Fruit fly (Drosophila melanogaster) whole organism, embryonic: ENCODE data around the gene CenB1A.

ENCODE experiments used
- Atf3 ChIP-seq: fragments of 200-800 bp; sonication (Bioruptor generic); optimal IDR thresholded peaks from 3 replicates; lab custom pipeline; 2016; ENCODE audit warnings: missing biosample characterization, missing genetic modification characterization
- Bteb2 ChIP-seq: fragments of 200-800 bp; sonication (Bioruptor generic); optimal IDR thresholded peaks from 2 replicates; lab custom pipeline; 2016; ENCODE audit warnings: missing biosample characterization, missing genetic modification characterization
- CG1024 ChIP-seq: fragments of 200-800 bp; sonication (Bioruptor generic); IDR thresholded peaks from 2 replicates; pipeline ENCODE4 v1.3.6; 2022; ENCODE audit warnings: missing biosample characterization, missing genetic modification characterization
- CG10543 ChIP-seq: fragments of 200-800 bp; sonication (Bioruptor generic); optimal IDR thresholded peaks from 3 replicates; lab custom pipeline; 2017; ENCODE audit warnings: missing biosample characterization, mild to moderate bottlenecking, missing genetic modification characterization, moderate library complexity
- CG12155 ChIP-seq: fragments of 200-800 bp; sonication (Bioruptor generic); optimal IDR thresholded peaks from 3 replicates; lab custom pipeline; 2016; ENCODE audit warnings: missing biosample characterization, missing genetic modification characterization
- CG13287 ChIP-seq: fragments of 200-800 bp; sonication (Bioruptor generic); IDR thresholded peaks from 2 replicates; pipeline ENCODE4 v1.3.6; 2022; ENCODE audit warnings: missing biosample characterization, missing genetic modification characterization; ENCODE audit not compliant: partially characterized antibody
- CG13624 ChIP-seq: fragments of 200-800 bp; sonication (Bioruptor generic); optimal IDR thresholded peaks from 2 replicates; lab custom pipeline; 2016; ENCODE audit warnings: missing biosample characterization, missing genetic modification characterization
- CG13894 ChIP-seq: fragments of 200-800 bp; sonication (Bioruptor generic); optimal IDR thresholded peaks from 3 replicates; lab custom pipeline; 2018; ENCODE audit warnings: missing biosample characterization, mild to moderate bottlenecking, missing genetic modification characterization, moderate library complexity
- CG15479 ChIP-seq: fragments of 200-800 bp; sonication (Bioruptor generic); optimal IDR thresholded peaks from 3 replicates; lab custom pipeline; 2019; ENCODE audit warnings: missing biosample characterization, mild to moderate bottlenecking, missing genetic modification characterization, moderate library complexity
- CG15601 ChIP-seq: fragments of 200-800 bp; sonication (Bioruptor generic); optimal IDR thresholded peaks from 3 replicates; lab custom pipeline; 2019; ENCODE audit warnings: missing biosample characterization, mild to moderate bottlenecking, missing genetic modification characterization, moderate library complexity
- CG17361 ChIP-seq: fragments of 200-800 bp; sonication (Bioruptor generic); IDR thresholded peaks from 3 replicates; pipeline ENCODE4 v1.3.6; 2022; ENCODE audit warnings: missing biosample characterization, missing genetic modification characterization
- CG17912 ChIP-seq: fragments of 200-800 bp; sonication (Bioruptor generic); optimal IDR thresholded peaks from 2 replicates; lab custom pipeline; 2018; ENCODE audit warnings: missing biosample characterization, mild to moderate bottlenecking, missing genetic modification characterization
- CG31388 ChIP-seq: fragments of 200-800 bp; sonication (Bioruptor generic); optimal IDR thresholded peaks from 2 replicates; lab custom pipeline; 2016; ENCODE audit warnings: missing biosample characterization, missing genetic modification characterization
- CG3407 ChIP-seq: fragments of 200-800 bp; sonication (Bioruptor generic); optimal IDR thresholded peaks from 2 replicates; lab custom pipeline; 2018; ENCODE audit warnings: missing biosample characterization, mild to moderate bottlenecking, missing genetic modification characterization
- CG5180 ChIP-seq: fragments of 200-800 bp; sonication (Bioruptor generic); optimal IDR thresholded peaks from 3 replicates; lab custom pipeline; 2017; ENCODE audit warnings: missing biosample characterization, missing genetic modification characterization, mild to moderate bottlenecking, moderate library complexity, missing genetic modification reagents
- CG9727 ChIP-seq: fragments of 200-800 bp; sonication (Bioruptor generic); optimal IDR thresholded peaks from 3 replicates; lab custom pipeline; 2017; ENCODE audit warnings: missing biosample characterization, mild to moderate bottlenecking, missing genetic modification characterization
- CkIIα-i1 ChIP-seq: fragments of 200-800 bp; sonication (Bioruptor generic); IDR thresholded peaks from 2 replicates; pipeline ENCODE4 v1.3.6; 2022; ENCODE audit warnings: missing biosample characterization, missing genetic modification characterization
- D ChIP-seq, 2 experiments: fragments of 200-800 bp in 1 of 2; fragments of >200 bp in 1 of 2; sonication (Bioruptor generic) in 1 of 2; optimal IDR thresholded peaks; 2 replicates in 1 of 2; 3 replicates in 1 of 2; lab custom pipeline; 2017; ENCODE audit warnings: mild to moderate bottlenecking in 1 of 2, missing biosample characterization in 1 of 2, missing genetic modification characterization in 1 of 2, missing genetic modification reagents in 1 of 2
- Dbx ChIP-seq: fragments of 200-800 bp; sonication (Bioruptor generic); IDR thresholded peaks from 3 replicates; pipeline ENCODE4 v1.3.6; 2022; ENCODE audit warnings: missing biosample characterization, missing genetic modification characterization
- Deaf1 ChIP-seq: fragments of 200-800 bp; optimal IDR thresholded peaks from 3 replicates; lab custom pipeline; 2019; ENCODE audit warnings: missing biosample characterization, mild to moderate bottlenecking, missing genetic modification characterization, moderate library complexity
- Dfd ChIP-seq, 2 experiments: fragments of >200 bp; optimal IDR thresholded peaks; 2 replicates each; lab custom pipeline; 2017; ENCODE audit warnings: missing biosample characterization in 2 of 2, missing genetic modification characterization in 2 of 2
- ERR ChIP-seq: fragments of 200-800 bp; sonication (Bioruptor generic); optimal IDR thresholded peaks from 2 replicates; lab custom pipeline; 2016; ENCODE audit warnings: missing biosample characterization, missing genetic modification characterization
- HLHmδ ChIP-seq: fragments of 200-800 bp; sonication (Bioruptor generic); optimal IDR thresholded peaks from 2 replicates; lab custom pipeline; 2018; ENCODE audit warnings: missing biosample characterization, mild to moderate bottlenecking, missing genetic modification characterization, moderate library complexity
- Med ChIP-seq: fragments of 200-800 bp; sonication (Bioruptor generic); peaks from one replicate; lab custom pipeline; 2016; ENCODE audit warnings: missing biosample characterization, missing genetic modification characterization, mild to moderate bottlenecking, inconsistent platforms, moderate library complexity
- Meics ChIP-seq: fragments of 200-800 bp; sonication (Bioruptor generic); optimal IDR thresholded peaks from 2 replicates; lab custom pipeline; 2017; ENCODE audit warnings: missing biosample characterization, mild to moderate bottlenecking, missing genetic modification characterization
- Nf-YC ChIP-seq: fragments of 200-800 bp; optimal IDR thresholded peaks from 3 replicates; lab custom pipeline; 2019; ENCODE audit warnings: missing biosample characterization, mild to moderate bottlenecking, missing genetic modification characterization, moderate library complexity
- PHDP ChIP-seq: fragments of 200-800 bp; sonication (Bioruptor generic); optimal IDR thresholded peaks from 3 replicates; lab custom pipeline; 2018; ENCODE audit warnings: missing biosample characterization, mild to moderate bottlenecking, missing genetic modification characterization, moderate library complexity
- Rfx ChIP-seq: fragments of 200-800 bp; sonication (Bioruptor generic); IDR thresholded peaks from 2 replicates; pipeline ENCODE4 v1.3.6; 2022; ENCODE audit warnings: missing biosample characterization, missing genetic modification characterization
- Sox102F ChIP-seq: fragments of 200-800 bp; sonication (Bioruptor generic); optimal IDR thresholded peaks from 2 replicates; lab custom pipeline; 2018; ENCODE audit warnings: missing biosample characterization, mild to moderate bottlenecking, missing genetic modification characterization, moderate library complexity
- Xrp1 ChIP-seq: fragments of 200-800 bp; sonication (Bioruptor generic); IDR thresholded peaks from 2 replicates; pipeline ENCODE4 v1.3.6; 2022; ENCODE audit warnings: missing biosample characterization, missing genetic modification characterization
- ab ChIP-seq: fragments of 200-800 bp; sonication (Bioruptor generic); optimal IDR thresholded peaks from 2 replicates; lab custom pipeline; 2016; ENCODE audit warnings: missing biosample characterization, missing genetic modification characterization
- fd3F ChIP-seq: fragments of 200-800 bp; sonication (Bioruptor generic); optimal IDR thresholded peaks from 2 replicates; lab custom pipeline; 2018; ENCODE audit warnings: missing biosample characterization, mild to moderate bottlenecking, missing genetic modification characterization, moderate library complexity
- fd64A ChIP-seq: fragments of 200-800 bp; sonication (Bioruptor generic); optimal IDR thresholded peaks from 3 replicates; lab custom pipeline; 2018; ENCODE audit warnings: missing biosample characterization, mild to moderate bottlenecking, missing genetic modification characterization
- jumu ChIP-seq: fragments of 200-800 bp; sonication (Bioruptor generic); optimal IDR thresholded peaks from 3 replicates; lab custom pipeline; 2016; ENCODE audit warnings: missing biosample characterization, missing genetic modification characterization
- lab ChIP-seq: fragments of 200-800 bp; sonication (Bioruptor generic); optimal IDR thresholded peaks from 3 replicates; lab custom pipeline; 2017; ENCODE audit warnings: missing biosample characterization, missing genetic modification characterization, mild to moderate bottlenecking, moderate library complexity, missing genetic modification reagents
- lola ChIP-seq, 3 experiments: fragments of >200 bp in 2 of 3; fragments of 200-800 bp in 1 of 3; sonication (Bioruptor generic) in 1 of 3; optimal IDR thresholded peaks; 2 replicates each; lab custom pipeline; 2017 to 2019; ENCODE audit warnings: missing biosample characterization in 3 of 3, missing genetic modification characterization in 3 of 3, mild to moderate bottlenecking in 1 of 3, moderate library complexity in 1 of 3
- mam ChIP-seq: fragments of 200-800 bp; sonication (Bioruptor generic); optimal IDR thresholded peaks from 3 replicates; lab custom pipeline; 2016; ENCODE audit warnings: missing biosample characterization, missing genetic modification characterization
- mirr ChIP-seq: fragments of 200-800 bp; sonication (Bioruptor generic); optimal IDR thresholded peaks from 3 replicates; lab custom pipeline; 2018; ENCODE audit warnings: missing biosample characterization, mild to moderate bottlenecking, missing genetic modification characterization
- oc ChIP-seq: fragments of 200-800 bp; sonication (Bioruptor generic); optimal IDR thresholded peaks from 2 replicates; lab custom pipeline; 2018; ENCODE audit warnings: missing biosample characterization, mild to moderate bottlenecking, missing genetic modification characterization, moderate library complexity
- pan ChIP-seq, 4 experiments: fragments of >200 bp in 3 of 4; fragments of 200-800 bp in 1 of 4; sonication (Bioruptor generic) in 1 of 4; optimal IDR thresholded peaks in 3 of 4; IDR thresholded peaks in 1 of 4; 2 replicates each; pipeline versions ENCODE4 v1.3.6 to Lab custom; 2017 to 2022; ENCODE audit warnings: missing biosample characterization in 2 of 4, missing genetic modification characterization in 2 of 4, mixed read lengths in 1 of 4
- sc ChIP-seq, 3 experiments: fragments of >200 bp in 2 of 3; fragments of 200-800 bp in 1 of 3; sonication (Bioruptor generic) in 1 of 3; optimal IDR thresholded peaks; 2 replicates in 2 of 3; 3 replicates in 1 of 3; lab custom pipeline; 2017; ENCODE audit warnings: mild to moderate bottlenecking in 1 of 3, missing biosample characterization in 1 of 3, missing genetic modification characterization in 1 of 3, missing genetic modification reagents in 1 of 3
- stc ChIP-seq: fragments of 200-800 bp; sonication (Bioruptor generic); IDR thresholded peaks from 2 replicates; pipeline ENCODE4 v1.3.6; 2022; ENCODE audit warnings: missing biosample characterization, missing genetic modification characterization
- tll ChIP-seq, 2 experiments: fragments of 200-800 bp in 1 of 2; fragments of >200 bp in 1 of 2; sonication (Bioruptor generic) in 1 of 2; optimal IDR thresholded peaks; 2 replicates each; lab custom pipeline; 2017 to 2019; ENCODE audit warnings: missing biosample characterization in 2 of 2, missing genetic modification characterization in 2 of 2, mild to moderate bottlenecking in 1 of 2, moderate library complexity in 1 of 2
- vfl ChIP-seq: fragments of 200-800 bp; sonication (Bioruptor generic); optimal IDR thresholded peaks from 2 replicates; lab custom pipeline; 2016; ENCODE audit warnings: missing biosample characterization, missing genetic modification characterization
- wdn ChIP-seq: fragments of 200-800 bp; sonication (Bioruptor generic); IDR thresholded peaks from 2 replicates; pipeline ENCODE4 v1.3.6; 2022; ENCODE audit warnings: missing biosample characterization, missing genetic modification characterization
- zen ChIP-seq: fragments of 200-800 bp; sonication (Bioruptor generic); optimal IDR thresholded peaks from 3 replicates; lab custom pipeline; 2018; ENCODE audit warnings: missing biosample characterization, mild to moderate bottlenecking, missing genetic modification characterization, moderate library complexity
- zfh1 ChIP-seq: fragments of 200-800 bp; sonication (Bioruptor generic); IDR thresholded peaks from 3 replicates; pipeline ENCODE4 v1.3.6; 2022; ENCODE audit warnings: missing biosample characterization, missing genetic modification characterization

The CenB1A gene

dm6 chr3R:23156865-23157515, 38.8 kb downstream of the CenB1A start (continued):
- TF ChIP-seq mirr (GFP tag; lab: Kevin White, UChicago) (peak; percentile 69), CG13287 (GFP tag; lab: Robert Waterston, UW) (peak; percentile 6; the same call in 1 of the 2 replicates), Dfd (GFP tag; optimal IDR thresholded peaks at IDR 0.05; lab: Kevin White, UChicago) (no peak), Nf-YC (peak; percentile 32), CG9727 (GFP tag; lab: Kevin White, UChicago) (peak; percentile 10), mam (no peak), CG12155 (no peak), CG10543 (GFP tag; lab: Kevin White, UChicago) (peak; percentile 93), CG13624 (GFP tag; lab: Kevin White, UChicago) (peak; percentile 97), Dbx (GFP tag; lab: Robert Waterston, UW) (no peak), CG17361 (no peak; the same call in 2 of the 3 replicates), CG15601 (tag; lab: Kevin White, UChicago) (no peak), lab (GFP tag; lab: Kevin White, UChicago) (peak; percentile 23), ERR (GFP tag; lab: Kevin White, UChicago) (no peak), jumu (no peak), zen (tag; lab: Kevin White, UChicago) (peak; percentile 2), ab (no peak), CG15479 (GFP tag; lab: Kevin White, UChicago) (peak; percentile 98), vfl (GFP tag; lab: Kevin White, UChicago) (no peak), Atf3 (GFP tag; lab: Kevin White, UChicago) (peak; percentile 5), oc (tag; lab: Kevin White, UChicago) (peak; percentile 4), CG5180 (peak; percentile 42), wdn (GFP tag; lab: Robert Waterston, UW) (0 out of 2 replicates have a peak, but pooled peaks have one; percentile 29), lola (GFP tag; optimal IDR thresholded peaks at IDR 0.05; lab: Kevin White, UChicago) (peak in 1 of 3 experiments; percentile 66), CG1024 (GFP tag; lab: Robert Waterston, UW) (no peak), CG17912 (peak; percentile 22), CG31388 (GFP tag; lab: Kevin White, UChicago) (no peak), CkIIα-i1 (GFP tag; lab: Robert Waterston, UW) (no peak), zfh1 (GFP tag; lab: Robert Waterston, UW) (no peak), sc (optimal IDR thresholded peaks at IDR 0.05; lab: Kevin White, UChicago) (no peak), sc (GFP tag; optimal IDR thresholded peaks at IDR 0.05; lab: Kevin White, UChicago) (no peak), fd3F (no peak), Meics (GFP tag; lab: Kevin White, UChicago) (peak; percentile 9), fd64A (GFP tag; lab: Kevin White, UChicago) (peak; percentile 44), pan (optimal IDR thresholded peaks at IDR 0.05; lab: Kevin White, UChicago) (no peak), pan (GFP tag; optimal IDR thresholded peaks at IDR 0.05 in 1 of 2, IDR thresholded peaks at IDR 0.05 in 1 of 2) (no peak), stc (GFP tag; lab: Robert Waterston, UW) (no peak), Bteb2 (GFP tag; lab: Kevin White, UChicago) (no peak), Sox102F (GFP tag; lab: Kevin White, UChicago) (no peak), Rfx (peak; percentile 40; the same call in 1 of the 2 replicates), CG3407 (peak; percentile 6), HLHmδ (GFP tag; lab: Kevin White, UChicago) (peak; percentile 45), D (optimal IDR thresholded peaks at IDR 0.05; lab: Kevin White, UChicago) (no peak), D (GFP tag; optimal IDR thresholded peaks at IDR 0.05; lab: Kevin White, UChicago) (no peak), Xrp1 (GFP tag; lab: Robert Waterston, UW) (peak; percentile 41; the same call in 1 of the 2 replicates), Med (GFP tag; lab: Kevin White, UChicago) (peak; percentile 54), tll (GFP tag; optimal IDR thresholded peaks at IDR 0.05; lab: Kevin White, UChicago) (peak in 1 of 2 experiments; percentile 71), Deaf1 (peak; percentile 21), CG13894 (tag; lab: Kevin White, UChicago) (no peak), PHDP (tag; lab: Kevin White, UChicago) (peak; percentile 2)
